Worm (Caenorhabditis elegans) whole organism, mixed stage, embryonic: ENCODE measurements around the gene K08H10.6.

ENCODE experiments used
- M03D4.4 ChIP-seq: sonication (generic microtip); optimal IDR thresholded peaks from 2 replicates; lab custom pipeline; 2017; ENCODE audit warnings: mild to moderate bottlenecking, missing genetic modification characterization, missing compliant biosample characterization
- bed-3 ChIP-seq: fragments of 200-800 bp; sonication (Bioruptor generic); optimal IDR thresholded peaks from 3 replicates; lab custom pipeline; 2018; ENCODE audit warnings: mild to moderate bottlenecking, missing genetic modification characterization, moderate library complexity, missing compliant biosample characterization
- blmp-1 ChIP-seq: fragments of 150-350 bp; optimal IDR thresholded peaks from 2 replicates; lab custom pipeline; 2014; ENCODE audit warnings: missing biosample characterization, missing genetic modification characterization
- ceh-39 ChIP-seq: fragments of 150-350 bp; optimal IDR thresholded peaks from 2 replicates; lab custom pipeline; 2014; ENCODE audit warnings: missing biosample characterization, missing genetic modification characterization
- ceh-43 ChIP-seq: fragments of 200-800 bp; sonication (Bioruptor generic); optimal IDR thresholded peaks from 2 replicates; lab custom pipeline; 2018; ENCODE audit warnings: mild to moderate bottlenecking, missing genetic modification characterization, moderate library complexity, missing compliant biosample characterization
- ceh-83 ChIP-seq: fragments of 200-800 bp; sonication (Bioruptor generic); optimal IDR thresholded peaks from 2 replicates; lab custom pipeline; 2018; ENCODE audit warnings: mild to moderate bottlenecking, missing genetic modification characterization, missing compliant biosample characterization
- ces-1 ChIP-seq: fragments of 150-350 bp; optimal IDR thresholded peaks from 2 replicates; lab custom pipeline; 2014; ENCODE audit warnings: missing biosample characterization, missing genetic modification reagents, missing genetic modification characterization
- cnd-1 ChIP-seq: fragments of 200-800 bp; sonication (Bioruptor generic); optimal IDR thresholded peaks from 2 replicates; lab custom pipeline; 2018; ENCODE audit warnings: mild to moderate bottlenecking, missing genetic modification characterization, missing compliant biosample characterization
- drap-1 ChIP-seq: fragments of 200-800 bp; sonication (Bioruptor generic); optimal IDR thresholded peaks from 3 replicates; lab custom pipeline; 2018; ENCODE audit warnings: mild to moderate bottlenecking, missing genetic modification characterization, missing compliant biosample characterization
- elt-1 ChIP-seq: sonication (generic microtip); optimal IDR thresholded peaks from 2 replicates; lab custom pipeline; 2017; ENCODE audit warnings: missing genetic modification characterization, mild to moderate bottlenecking, missing compliant biosample characterization, antibody characterized with exemption, moderate library complexity, borderline replicate concordance; ENCODE audit not compliant: insufficient read depth
- elt-3 ChIP-seq: fragments of 150-350 bp; optimal IDR thresholded peaks from 2 replicates; lab custom pipeline; 2014; ENCODE audit warnings: missing biosample characterization, missing genetic modification characterization
- flh-1 ChIP-seq: fragments of 200-800 bp; sonication (Bioruptor generic); optimal IDR thresholded peaks from 2 replicates; lab custom pipeline; 2018; ENCODE audit warnings: mild to moderate bottlenecking, missing genetic modification characterization, moderate library complexity, missing compliant biosample characterization
- ham-2 ChIP-seq: fragments of 200-800 bp; sonication (Bioruptor generic); optimal IDR thresholded peaks from 2 replicates; lab custom pipeline; 2018; ENCODE audit warnings: mild to moderate bottlenecking, missing genetic modification characterization, missing compliant biosample characterization
- hlh-1 ChIP-seq: fragments of 150-350 bp; optimal IDR thresholded peaks from 2 replicates; lab custom pipeline; 2014; ENCODE audit warnings: missing biosample characterization, missing genetic modification reagents, missing genetic modification characterization
- lin-13 ChIP-seq: fragments of 150-350 bp; optimal IDR thresholded peaks from 2 replicates; lab custom pipeline; 2014; ENCODE audit warnings: missing biosample characterization, missing genetic modification characterization
- lin-32 ChIP-seq: fragments of 200-800 bp; sonication (Bioruptor generic); optimal IDR thresholded peaks from 2 replicates; lab custom pipeline; 2018; ENCODE audit warnings: mild to moderate bottlenecking, missing genetic modification characterization, missing compliant biosample characterization
- lsy-2 ChIP-seq: fragments of 150-350 bp; optimal IDR thresholded peaks from 2 replicates; lab custom pipeline; 2014; ENCODE audit warnings: missing biosample characterization, missing genetic modification characterization
- mab-5 ChIP-seq: fragments of 150-350 bp; optimal IDR thresholded peaks from 2 replicates; lab custom pipeline; 2014; ENCODE audit warnings: missing biosample characterization, missing genetic modification characterization
- mep-1 ChIP-seq: fragments of 150-350 bp; optimal IDR thresholded peaks from 2 replicates; lab custom pipeline; 2017; ENCODE audit warnings: missing biosample characterization, missing genetic modification reagents, missing genetic modification characterization, inconsistent platforms
- mls-2 ChIP-seq: sonication (generic microtip); optimal IDR thresholded peaks from 2 replicates; lab custom pipeline; 2016; ENCODE audit warnings: mild to moderate bottlenecking, missing genetic modification characterization, moderate library complexity, missing compliant biosample characterization
- nhr-12 ChIP-seq: fragments of 150-350 bp; optimal IDR thresholded peaks from 2 replicates; lab custom pipeline; 2014; ENCODE audit warnings: missing biosample characterization, missing genetic modification characterization
- nhr-2 ChIP-seq: fragments of 150-350 bp; optimal IDR thresholded peaks from 2 replicates; lab custom pipeline; 2014; ENCODE audit warnings: missing biosample characterization, missing genetic modification characterization
- nhr-237 ChIP-seq: fragments of 150-350 bp; optimal IDR thresholded peaks from 2 replicates; lab custom pipeline; 2014; ENCODE audit warnings: missing biosample characterization, missing genetic modification characterization
- nhr-28 ChIP-seq: fragments of 150-350 bp; optimal IDR thresholded peaks from 2 replicates; lab custom pipeline; 2014; ENCODE audit warnings: missing biosample characterization, missing genetic modification characterization
- nhr-76 ChIP-seq: sonication (generic microtip); optimal IDR thresholded peaks from 2 replicates; lab custom pipeline; 2017; ENCODE audit warnings: missing biosample characterization, missing genetic modification characterization
- pha-4 ChIP-seq: fragments of 150-350 bp; optimal IDR thresholded peaks from 2 replicates; lab custom pipeline; 2018; ENCODE audit warnings: missing biosample characterization, missing genetic modification reagents, missing genetic modification characterization
- sem-2 ChIP-seq: fragments of 200-800 bp; sonication (Bioruptor generic); optimal IDR thresholded peaks from 2 replicates; lab custom pipeline; 2018; ENCODE audit warnings: mild to moderate bottlenecking, missing genetic modification characterization, missing compliant biosample characterization
- snpc-4 ChIP-seq: fragments of 150-350 bp; optimal IDR thresholded peaks from 2 replicates; lab custom pipeline; 2014; ENCODE audit warnings: missing biosample characterization, missing genetic modification characterization
- sptf-1 ChIP-seq: sonication (generic microtip); optimal IDR thresholded peaks from 2 replicates; lab custom pipeline; 2017; ENCODE audit warnings: mild to moderate bottlenecking, missing genetic modification characterization, moderate library complexity, missing compliant biosample characterization
- tbx-8 ChIP-seq: fragments of 200-800 bp; sonication (Bioruptor generic); optimal IDR thresholded peaks from 2 replicates; lab custom pipeline; 2018; ENCODE audit warnings: mild to moderate bottlenecking, missing genetic modification characterization, moderate library complexity, missing compliant biosample characterization
- unc-120 ChIP-seq: sonication (generic microtip); optimal IDR thresholded peaks from 2 replicates; lab custom pipeline; 2017; ENCODE audit warnings: missing genetic modification characterization, missing compliant biosample characterization; ENCODE audit not compliant: poor library complexity, severe bottlenecking
- unc-39 ChIP-seq: fragments of 150-350 bp; optimal IDR thresholded peaks from 2 replicates; lab custom pipeline; 2014; ENCODE audit warnings: missing biosample characterization, missing genetic modification characterization
- unc-62 ChIP-seq: fragments of 150-350 bp; optimal IDR thresholded peaks from 2 replicates; lab custom pipeline; 2014; ENCODE audit warnings: missing biosample characterization, missing genetic modification reagents, missing genetic modification characterization
- zip-8 ChIP-seq: fragments of 150-350 bp; optimal IDR thresholded peaks from 2 replicates; lab custom pipeline; 2014; ENCODE audit warnings: missing biosample characterization, missing genetic modification characterization
- ztf-11 ChIP-seq: fragments of 150-350 bp; optimal IDR thresholded peaks from 2 replicates; lab custom pipeline; 2014; ENCODE audit warnings: missing biosample characterization, missing genetic modification characterization

Gene K08H10.6

ce11 chrV:9995791-9996190 lies at the start of gene K08H10.6:
Gene K08H10.6 (minus strand): TSS chrV:9995891.
- TF ChIP-seq mab-5 (tag; lab: Kevin White, UChicago) (no peak), tbx-8 (GFP tag; lab: Kevin White, UChicago) (no peak), M03D4.4 (tag; lab: Kevin White, UChicago) (no peak)

ce11 chrV:10044735-10045134 lies 49.0 kb upstream of the K08H10.6 start:
- TF ChIP-seq zip-8 = no peak

- TF ChIP-seq mep-1 (tag; lab: Kevin White, UChicago) = no peak
- TF ChIP-seq lsy-2 (tag; lab: Kevin White, UChicago) = no peak
- TF ChIP-seq sptf-1 (tag; lab: Kevin White, UChicago) = peak; percentile 3
- TF ChIP-seq nhr-237 (tag; lab: Kevin White, UChicago) = no peak
- no peak for TF ChIP-seq ztf-11
- TF ChIP-seq unc-62 (GFP tag; lab: Kevin White, UChicago) = no peak
- no peak for TF ChIP-seq ham-2 (GFP tag; lab: Kevin White, UChicago)
Observed at ce11 chrV:10043234-10043796, 47.6 kb upstream of the K08H10.6 start, which contains the start of gene T06E8.8. Gene T06E8.8 (plus strand): TSS chrV:10043746.

- TF ChIP-seq ces-1 (GFP tag; lab: Kevin White, UChicago) (peak; percentile 77), zip-8 (no peak), hlh-1 (tag; lab: Kevin White, UChicago) (peak; percentile 28), ztf-11 (no peak), snpc-4 (no peak), unc-62 (GFP tag; lab: Kevin White, UChicago) (peak; percentile 71), lin-13 (tag; lab: Kevin White, UChicago) (peak; percentile 45), mls-2 (no peak), nhr-237 (tag; lab: Kevin White, UChicago) (peak; percentile 52), mep-1 (tag; lab: Kevin White, UChicago) (peak; percentile 51), M03D4.4 (tag; lab: Kevin White, UChicago) (no peak), blmp-1 (tag; lab: Kevin White, UChicago) (no peak), pha-4 (peak; percentile 77), ceh-39 (tag; lab: Kevin White, UChicago) (peak; percentile 3), nhr-2 (tag; lab: Kevin White, UChicago) (peak; percentile 0), unc-120 (tag; lab: Kevin White, UChicago) (no peak), lsy-2 (tag; lab: Kevin White, UChicago) (peak; percentile 95)
Observed at ce11 chrV:10042254-10042653, 46.6 kb upstream of the K08H10.6 start.

- TF ChIP-seq sptf-1 (tag; lab: Kevin White, UChicago) (peak; percentile 63), nhr-76 (tag; lab: Kevin White, UChicago) (no peak)
Observed at ce11 chrV:10041484-10041883, 45.8 kb upstream of the K08H10.6 start.

ce11 chrV:10039837-10040236 lies 44.1 kb upstream of the K08H10.6 start:
- peak; percentile 15 for TF ChIP-seq nhr-237 (tag; lab: Kevin White, UChicago)
- TF ChIP-seq ceh-83 (GFP tag; lab: Kevin White, UChicago) = no peak
- TF ChIP-seq nhr-12 (tag; lab: Kevin White, UChicago) = no peak
- TF ChIP-seq bed-3 (GFP tag; lab: Kevin White, UChicago) = peak; percentile 20
- no peak for TF ChIP-seq ceh-43
- no peak for TF ChIP-seq nhr-76 (tag; lab: Kevin White, UChicago)
- TF ChIP-seq unc-62 (GFP tag; lab: Kevin White, UChicago) = peak; percentile 49
- peak; percentile 63 for TF ChIP-seq mls-2
- no peak for TF ChIP-seq ztf-11
- no peak for TF ChIP-seq flh-1 (GFP tag; lab: Kevin White, UChicago)
- TF ChIP-seq blmp-1 (tag; lab: Kevin White, UChicago) = no peak
- TF ChIP-seq elt-3 (tag; lab: Kevin White, UChicago) = no peak
- no peak for TF ChIP-seq lin-32 (GFP tag; lab: Kevin White, UChicago)
- TF ChIP-seq pha-4 = peak; percentile 22
- peak; percentile 58 for TF ChIP-seq ces-1 (GFP tag; lab: Kevin White, UChicago)
- TF ChIP-seq cnd-1 = peak; percentile 11
- TF ChIP-seq tbx-8 (GFP tag; lab: Kevin White, UChicago) = no peak
- no peak for TF ChIP-seq sem-2 (GFP tag; lab: Kevin White, UChicago)
- peak; percentile 41 for TF ChIP-seq ham-2 (GFP tag; lab: Kevin White, UChicago)
- TF ChIP-seq nhr-2 (tag; lab: Kevin White, UChicago) = peak; percentile 67
- TF ChIP-seq zip-8 = no peak
- TF ChIP-seq drap-1 = peak; percentile 18
- peak; percentile 60 for TF ChIP-seq hlh-1 (tag; lab: Kevin White, UChicago)
- peak; percentile 29 for TF ChIP-seq ceh-39 (tag; lab: Kevin White, UChicago)
- TF ChIP-seq lsy-2 (tag; lab: Kevin White, UChicago) = peak; percentile 74
- no peak for TF ChIP-seq mab-5 (tag; lab: Kevin White, UChicago)
- peak; percentile 10 for TF ChIP-seq M03D4.4 (tag; lab: Kevin White, UChicago)
- no peak for TF ChIP-seq elt-1 (tag; lab: Kevin White, UChicago)
- peak; percentile 68 for TF ChIP-seq sptf-1 (tag; lab: Kevin White, UChicago)
- no peak for TF ChIP-seq unc-39 (tag; lab: Kevin White, UChicago)
- TF ChIP-seq snpc-4 = no peak
- TF ChIP-seq lin-13 (tag; lab: Kevin White, UChicago) = peak; percentile 69
- TF ChIP-seq mep-1 (tag; lab: Kevin White, UChicago) = peak; percentile 50
- no peak for TF ChIP-seq nhr-28
- peak; percentile 78 for TF ChIP-seq unc-120 (tag; lab: Kevin White, UChicago)
